Fruit fly (Drosophila melanogaster): ENCODE measurements around the gene hyx.

The hyx gene

DNA sequence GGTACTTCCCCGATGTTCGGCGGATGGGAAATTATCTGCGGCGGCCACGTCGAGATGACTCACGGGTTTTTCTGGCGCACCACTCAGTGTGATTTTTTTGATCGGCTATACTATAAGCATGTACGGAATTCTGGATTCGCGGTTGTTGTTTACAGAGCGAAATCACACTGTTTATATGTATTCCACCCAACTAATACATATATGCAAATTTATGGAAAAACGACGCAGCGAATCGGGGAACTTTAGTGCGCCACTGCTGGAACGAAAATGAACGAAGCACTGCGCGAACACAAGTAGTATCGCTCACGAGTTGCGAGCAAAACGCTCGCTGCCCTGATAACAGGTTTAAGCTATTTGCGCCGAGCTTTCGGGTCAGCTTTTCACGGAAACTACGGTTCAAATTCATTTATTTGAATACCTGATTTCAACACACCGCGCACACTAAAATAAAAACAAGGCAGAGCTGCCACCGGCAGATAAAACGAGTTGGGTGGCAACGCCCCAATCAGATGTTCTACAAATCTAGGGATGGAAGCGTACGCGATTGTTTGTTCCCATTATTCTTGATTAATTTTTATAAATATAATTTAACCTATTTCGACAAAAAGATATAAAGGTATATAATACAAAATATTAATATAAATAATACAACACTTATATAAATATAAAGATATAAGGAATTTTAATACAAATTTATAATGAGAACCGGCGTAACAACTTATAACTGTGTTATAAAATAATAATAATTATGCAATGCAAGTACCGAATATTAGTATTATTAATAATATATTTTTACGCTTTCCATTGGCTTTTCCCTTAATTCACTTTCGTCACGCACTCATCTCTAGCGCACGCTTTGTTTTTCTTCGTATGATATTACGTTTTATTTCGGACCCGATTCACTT lies 9.3 kb downstream of the hyx start, which contains the start of gene Rel (continued):
- TF ChIP-seq CG11504 (tag; optimal IDR thresholded peaks at IDR 0.05): peak; percentile 82
- TF ChIP-seq Camta (GFP tag; optimal IDR thresholded peaks at IDR 0.05): no peak
- no peak for TF ChIP-seq emc (GFP tag; optimal IDR thresholded peaks at IDR 0.05)
- TF ChIP-seq MTF-1 (GFP tag; optimal IDR thresholded peaks at IDR 0.05; ENCODE audit: borderline replicate concordance): no peak
- no peak for TF ChIP-seq CG11093 (GFP tag; IDR thresholded peaks at IDR 0.05)
- TF ChIP-seq Bteb2 (GFP tag; optimal IDR thresholded peaks at IDR 0.05): no peak
- TF ChIP-seq sim (GFP tag; IDR thresholded peaks at IDR 0.05): no peak
- no peak for TF ChIP-seq peb (GFP tag; IDR thresholded peaks at IDR 0.05)
- TF ChIP-seq rib (GFP tag; IDR thresholded peaks at IDR 0.05): no peak
- no peak for TF ChIP-seq Bgb (GFP tag; IDR thresholded peaks at IDR 0.05; ENCODE audit: partially characterized antibody)
- TF ChIP-seq CG6683 (GFP tag; optimal IDR thresholded peaks at IDR 0.05): peak; percentile 5
- TF ChIP-seq Eip74EF (GFP tag; optimal IDR thresholded peaks at IDR 0.05): peak in 1 of 2 experiments; percentile 24
- peak; percentile 69 for TF ChIP-seq PHDP (tag; optimal IDR thresholded peaks at IDR 0.05)
- no peak for TF ChIP-seq CG8359 (GFP tag; optimal IDR thresholded peaks at IDR 0.05; ENCODE audit: borderline replicate concordance)
- no peak for TF ChIP-seq mam (GFP tag; optimal IDR thresholded peaks at IDR 0.05)
- TF ChIP-seq CG7928 (GFP tag; optimal IDR thresholded peaks at IDR 0.05): peak; percentile 70
- TF ChIP-seq CG3163 (GFP tag; optimal IDR thresholded peaks at IDR 0.05): no peak
- TF ChIP-seq CG12299 (tag; optimal IDR thresholded peaks at IDR 0.05): peak; percentile 54
- peak; percentile 67 for TF ChIP-seq CrebB (tag; optimal IDR thresholded peaks at IDR 0.05)
- TF ChIP-seq CG12942 (GFP tag; optimal IDR thresholded peaks at IDR 0.05): peak; percentile 31
- no peak for TF ChIP-seq CG12744 (GFP tag; optimal IDR thresholded peaks at IDR 0.05)
- TF ChIP-seq CG8478 (optimal IDR thresholded peaks at IDR 0.05): no peak
- TF ChIP-seq al (GFP tag; IDR thresholded peaks at IDR 0.05): no peak
- no peak for TF ChIP-seq bab2 (GFP tag; optimal IDR thresholded peaks at IDR 0.05)
- no peak for TF ChIP-seq Taf1 (GFP tag; IDR thresholded peaks at IDR 0.05)
- no peak for TF ChIP-seq Dip3 (GFP tag; optimal IDR thresholded peaks at IDR 0.05)
- TF ChIP-seq CHES-1-like (GFP tag; optimal IDR thresholded peaks at IDR 0.05): peak; percentile 41
- TF ChIP-seq Fer3 (tag; optimal IDR thresholded peaks at IDR 0.05): peak; percentile 52
- TF ChIP-seq ATbp (GFP tag; optimal IDR thresholded peaks at IDR 0.05): peak; percentile 17
- TF ChIP-seq HHEX (GFP tag; optimal IDR thresholded peaks at IDR 0.05): peak; percentile 11
- no peak; the same call in 3 of the 4 replicates for TF ChIP-seq Gug (GFP tag; IDR thresholded peaks at IDR 0.05)
- TF ChIP-seq sisA (GFP tag; IDR thresholded peaks at IDR 0.05): no peak
- peak; percentile 81 for TF ChIP-seq CG9727 (GFP tag; optimal IDR thresholded peaks at IDR 0.05)
- TF ChIP-seq wdn (GFP tag; IDR thresholded peaks at IDR 0.05): no peak
- TF ChIP-seq CG5245 (GFP tag; optimal IDR thresholded peaks at IDR 0.05): peak; percentile 45
- TF ChIP-seq pan (optimal IDR thresholded peaks at IDR 0.05): no peak
- TF ChIP-seq pan (GFP tag; optimal IDR thresholded peaks at IDR 0.05 in 1 of 2, IDR thresholded peaks at IDR 0.05 in 1 of 2): no peak
- TF ChIP-seq Dfd (GFP tag; optimal IDR thresholded peaks at IDR 0.05): no peak
- TF ChIP-seq CG9797 (GFP tag; optimal IDR thresholded peaks at IDR 0.05): peak; percentile 6
- TF ChIP-seq CG5953 (GFP tag; IDR thresholded peaks at IDR 0.05): no peak
- TF ChIP-seq pzg (GFP tag; optimal IDR thresholded peaks at IDR 0.05): peak; percentile 67
- peak; percentile 68 for TF ChIP-seq lab (GFP tag; optimal IDR thresholded peaks at IDR 0.05)
- TF ChIP-seq CG33557 (GFP tag; optimal IDR thresholded peaks at IDR 0.05): peak; percentile 79
- TF ChIP-seq gfzf (GFP tag; optimal IDR thresholded peaks at IDR 0.05): peak; percentile 3
- peak; percentile 86 for TF ChIP-seq CG2678 (tag; optimal IDR thresholded peaks at IDR 0.05)
- TF ChIP-seq CG7556 (GFP tag; optimal IDR thresholded peaks at IDR 0.05): peak; percentile 73
- no peak for TF ChIP-seq CG2199 (GFP tag; IDR thresholded peaks at IDR 0.05)
- peak; percentile 59 for TF ChIP-seq zen (tag; optimal IDR thresholded peaks at IDR 0.05)
- TF ChIP-seq hkb (optimal IDR thresholded peaks at IDR 0.05): no peak
- no peak for TF ChIP-seq hkb (GFP tag; IDR thresholded peaks at IDR 0.05)
